Fruit fly (Drosophila melanogaster) whole organism, embryonic: ENCODE data around the gene Muc18B.

Experiments
- Adf1 ChIP-seq: fragments of 200-800 bp; sonication (Bioruptor generic); IDR thresholded peaks from 2 replicates; pipeline ENCODE4 v1.3.6; 2022; ENCODE audit warnings: missing biosample characterization, missing genetic modification characterization
- Asciz ChIP-seq: fragments of 200-800 bp; sonication (Bioruptor generic); optimal IDR thresholded peaks from 2 replicates; lab custom pipeline; 2017; ENCODE audit warnings: missing biosample characterization, mild to moderate bottlenecking, missing genetic modification characterization, missing genetic modification reagents
- Atf6 ChIP-seq: fragments of 200-800 bp; sonication (Bioruptor generic); IDR thresholded peaks from 2 replicates; pipeline ENCODE4 v1.3.6; 2022; ENCODE audit warnings: missing biosample characterization, missing genetic modification characterization
- CG10274 ChIP-seq: fragments of 200-800 bp; sonication (Bioruptor generic); optimal IDR thresholded peaks from 3 replicates; lab custom pipeline; 2017; ENCODE audit warnings: missing biosample characterization, mild to moderate bottlenecking, missing genetic modification characterization
- CG11695 ChIP-seq: fragments of 200-800 bp; sonication (Bioruptor generic); IDR thresholded peaks from 3 replicates; pipeline ENCODE4 v1.3.6; 2022; ENCODE audit warnings: missing biosample characterization, missing genetic modification characterization
- CG13287 ChIP-seq: fragments of 200-800 bp; sonication (Bioruptor generic); IDR thresholded peaks from 2 replicates; pipeline ENCODE4 v1.3.6; 2022; ENCODE audit warnings: missing biosample characterization, missing genetic modification characterization; ENCODE audit not compliant: partially characterized antibody
- CG15269 ChIP-seq: fragments of 200-800 bp; sonication (Bioruptor generic); optimal IDR thresholded peaks from 2 replicates; lab custom pipeline; 2018; ENCODE audit warnings: missing biosample characterization, mild to moderate bottlenecking, missing genetic modification characterization, moderate library complexity
- CG17361 ChIP-seq: fragments of 200-800 bp; sonication (Bioruptor generic); IDR thresholded peaks from 3 replicates; pipeline ENCODE4 v1.3.6; 2022; ENCODE audit warnings: missing biosample characterization, missing genetic modification characterization
- CG1832 ChIP-seq: fragments of 200-800 bp; sonication (Bioruptor generic); optimal IDR thresholded peaks from 2 replicates; lab custom pipeline; 2017; ENCODE audit warnings: missing biosample characterization, mild to moderate bottlenecking, missing genetic modification characterization, inconsistent platforms
- CG18619 ChIP-seq: fragments of 200-800 bp; sonication (Bioruptor generic); optimal IDR thresholded peaks from 3 replicates; lab custom pipeline; 2017; ENCODE audit warnings: missing biosample characterization, mild to moderate bottlenecking, missing genetic modification characterization
- CG2120 ChIP-seq: fragments of 200-800 bp; sonication (Bioruptor generic); optimal IDR thresholded peaks from 3 replicates; lab custom pipeline; 2016; ENCODE audit warnings: missing biosample characterization, missing genetic modification characterization
- CG2889 ChIP-seq: fragments of 200-800 bp; sonication (Bioruptor generic); IDR thresholded peaks from 3 replicates; pipeline ENCODE4 v1.3.6; 2022; ENCODE audit warnings: missing biosample characterization, missing genetic modification characterization
- CG30403 ChIP-seq: fragments of 200-800 bp; sonication (Bioruptor generic); optimal IDR thresholded peaks from 3 replicates; lab custom pipeline; 2016; ENCODE audit warnings: missing biosample characterization, missing genetic modification characterization
- CG31441 ChIP-seq: fragments of 200-800 bp; sonication (Bioruptor generic); IDR thresholded peaks from 2 replicates; pipeline ENCODE4 v1.3.6; 2022; ENCODE audit warnings: missing biosample characterization, missing genetic modification characterization
- CG3726 ChIP-seq: fragments of 200-800 bp; sonication (Bioruptor generic); IDR thresholded peaks from 3 replicates; pipeline ENCODE4, ENCODE4 v1.3.6; 2022; ENCODE audit warnings: missing biosample characterization, missing genetic modification characterization
- CG4360 ChIP-seq: fragments of 200-800 bp; sonication (Bioruptor generic); IDR thresholded peaks from 2 replicates; pipeline ENCODE4 v1.3.6; 2022; ENCODE audit warnings: missing biosample characterization, missing genetic modification characterization
- CG6813 ChIP-seq: fragments of 200-800 bp; sonication (Bioruptor generic); optimal IDR thresholded peaks from 2 replicates; lab custom pipeline; 2017; ENCODE audit warnings: missing biosample characterization, missing genetic modification characterization, mild to moderate bottlenecking, moderate library complexity, missing genetic modification reagents
- CG7745 ChIP-seq: fragments of 200-800 bp; sonication (Bioruptor generic); optimal IDR thresholded peaks from 2 replicates; lab custom pipeline; 2018; ENCODE audit warnings: missing biosample characterization, mild to moderate bottlenecking, missing genetic modification characterization, moderate library complexity
- CG8359 ChIP-seq: fragments of 200-800 bp; sonication (Bioruptor generic); optimal IDR thresholded peaks from 2 replicates; lab custom pipeline; 2017; ENCODE audit warnings: missing biosample characterization, mild to moderate bottlenecking, missing genetic modification characterization, borderline replicate concordance
- CG9817 ChIP-seq: fragments of 200-800 bp; sonication (Bioruptor generic); optimal IDR thresholded peaks from 2 replicates; lab custom pipeline; 2018; ENCODE audit warnings: missing biosample characterization, mild to moderate bottlenecking, missing genetic modification characterization, moderate library complexity
- Doc3 ChIP-seq: fragments of 200-800 bp; sonication (Bioruptor generic); IDR thresholded peaks from 3 replicates; pipeline ENCODE4 v1.3.6; 2022; ENCODE audit warnings: missing biosample characterization, missing genetic modification characterization; ENCODE audit not compliant: partially characterized antibody
- Dp ChIP-seq: fragments of 200-800 bp; sonication (Bioruptor generic); optimal IDR thresholded peaks from 2 replicates; lab custom pipeline; 2018; ENCODE audit warnings: missing biosample characterization, mild to moderate bottlenecking, missing genetic modification characterization, moderate library complexity
- Jarid2 ChIP-seq: fragments of 200-800 bp; sonication (Bioruptor generic); optimal IDR thresholded peaks from 3 replicates; lab custom pipeline; 2017; ENCODE audit warnings: mild to moderate bottlenecking, missing biosample characterization, missing genetic modification reagents, missing genetic modification characterization
- Kr ChIP-seq: fragments of 200-800 bp; sonication (Bioruptor generic); optimal IDR thresholded peaks from 2 replicates; lab custom pipeline; 2017; ENCODE audit warnings: missing biosample characterization, mild to moderate bottlenecking, missing genetic modification characterization
- Lim3 ChIP-seq: fragments of 200-800 bp; sonication (Bioruptor generic); IDR thresholded peaks from 2 replicates; pipeline ENCODE4 v1.3.6; 2022; ENCODE audit warnings: missing biosample characterization, missing genetic modification characterization
- Max ChIP-seq: fragments of 200-800 bp; sonication (Bioruptor generic); optimal IDR thresholded peaks from 2 replicates; lab custom pipeline; 2016; ENCODE audit warnings: missing biosample characterization, mild to moderate bottlenecking, missing genetic modification characterization
- Med ChIP-seq: fragments of 200-800 bp; sonication (Bioruptor generic); peaks from one replicate; lab custom pipeline; 2016; ENCODE audit warnings: missing biosample characterization, missing genetic modification characterization, mild to moderate bottlenecking, inconsistent platforms, moderate library complexity
- NK7.1 ChIP-seq: fragments of 200-800 bp; sonication (Bioruptor generic); optimal IDR thresholded peaks from 3 replicates; lab custom pipeline; 2016; ENCODE audit warnings: missing biosample characterization, missing genetic modification characterization
- Oli ChIP-seq: fragments of 200-800 bp; sonication (Bioruptor generic); optimal IDR thresholded peaks from 2 replicates; lab custom pipeline; 2018; ENCODE audit warnings: missing biosample characterization, mild to moderate bottlenecking, missing genetic modification characterization, moderate library complexity
- Pdp1 ChIP-seq, 2 experiments: fragments of 200-800 bp; sonication (Bioruptor generic); optimal IDR thresholded peaks; 3 replicates each; lab custom pipeline; 2016; ENCODE audit warnings: missing biosample characterization in 2 of 2, missing genetic modification characterization in 2 of 2, mild to moderate bottlenecking in 1 of 2, moderate library complexity in 1 of 2
- Scr ChIP-seq: fragments of 200-800 bp; sonication (Bioruptor generic); IDR thresholded peaks from 2 replicates; pipeline ENCODE4 v1.3.6; 2022; ENCODE audit warnings: missing biosample characterization, missing genetic modification characterization; ENCODE audit not compliant: partially characterized antibody
- aop ChIP-seq: fragments of 200-800 bp; sonication (Bioruptor generic); IDR thresholded peaks from 2 replicates; pipeline ENCODE4 v1.3.6; 2022; ENCODE audit warnings: missing biosample characterization, missing genetic modification characterization
- cad ChIP-seq: fragments of >200 bp; optimal IDR thresholded peaks from 2 replicates; lab custom pipeline; 2017; ENCODE audit warnings: missing biosample characterization, missing genetic modification characterization
- crol ChIP-seq: fragments of 200-800 bp; sonication (Bioruptor generic); IDR thresholded peaks from 2 replicates; pipeline ENCODE4 v1.3.6; 2022; ENCODE audit warnings: missing biosample characterization, missing genetic modification characterization
- dan ChIP-seq: fragments of 200-800 bp; sonication (Bioruptor generic); IDR thresholded peaks from 2 replicates; pipeline ENCODE4 v1.3.6; 2022; ENCODE audit warnings: missing biosample characterization, missing genetic modification characterization
- ewg ChIP-seq: fragments of 200-800 bp; sonication (Bioruptor generic); optimal IDR thresholded peaks from 3 replicates; lab custom pipeline; 2017; ENCODE audit warnings: mild to moderate bottlenecking, missing biosample characterization, missing genetic modification reagents, missing genetic modification characterization
- exex ChIP-seq: fragments of 200-800 bp; sonication (Bioruptor generic); optimal IDR thresholded peaks from 4 replicates; lab custom pipeline; 2018; ENCODE audit warnings: missing biosample characterization, mild to moderate bottlenecking, missing genetic modification characterization, moderate library complexity
- fu2 ChIP-seq: fragments of 200-800 bp; sonication (Bioruptor generic); optimal IDR thresholded peaks from 2 replicates; lab custom pipeline; 2016; ENCODE audit warnings: missing biosample characterization, missing genetic modification characterization
- jumu ChIP-seq: fragments of 200-800 bp; sonication (Bioruptor generic); optimal IDR thresholded peaks from 3 replicates; lab custom pipeline; 2016; ENCODE audit warnings: missing biosample characterization, missing genetic modification characterization
- nerfin-1 ChIP-seq: fragments of 200-800 bp; sonication (Bioruptor generic); optimal IDR thresholded peaks from 3 replicates; lab custom pipeline; 2019; ENCODE audit warnings: missing biosample characterization, mild to moderate bottlenecking, missing genetic modification characterization, moderate library complexity
- pita ChIP-seq: fragments of 200-800 bp; sonication (Bioruptor generic); optimal IDR thresholded peaks from 2 replicates; lab custom pipeline; 2017; ENCODE audit warnings: missing biosample characterization, mild to moderate bottlenecking, missing genetic modification characterization
- psq ChIP-seq: fragments of 200-800 bp; sonication (Bioruptor generic); optimal IDR thresholded peaks from 2 replicates; lab custom pipeline; 2017; ENCODE audit warnings: missing biosample characterization, missing genetic modification characterization
- row ChIP-seq: fragments of 200-800 bp; sonication (Bioruptor generic); IDR thresholded peaks from 3 replicates; pipeline ENCODE4 v1.3.6; 2022; ENCODE audit warnings: missing biosample characterization, missing genetic modification characterization
- slou ChIP-seq: fragments of 200-800 bp; sonication (Bioruptor generic); optimal IDR thresholded peaks from 3 replicates; lab custom pipeline; 2016; ENCODE audit warnings: missing biosample characterization, missing genetic modification characterization
- sob ChIP-seq: fragments of 200-800 bp; sonication (Bioruptor generic); IDR thresholded peaks from 2 replicates; pipeline ENCODE4 v1.3.6; 2022; ENCODE audit warnings: missing biosample characterization, missing genetic modification characterization
- tgo ChIP-seq: fragments of 200-800 bp; sonication (Bioruptor generic); IDR thresholded peaks from 3 replicates; pipeline ENCODE4 v1.3.6; 2022; ENCODE audit warnings: missing biosample characterization, missing genetic modification characterization
- twi ChIP-seq: fragments of 200-800 bp; optimal IDR thresholded peaks from 2 replicates; lab custom pipeline; 2019; ENCODE audit warnings: missing biosample characterization, mild to moderate bottlenecking, missing genetic modification characterization, moderate library complexity
- unpg ChIP-seq: fragments of 200-800 bp; sonication (Bioruptor generic); optimal IDR thresholded peaks from 3 replicates; lab custom pipeline; 2018; ENCODE audit warnings: missing biosample characterization, mild to moderate bottlenecking, missing genetic modification characterization, moderate library complexity
- zfh1 ChIP-seq: fragments of 200-800 bp; sonication (Bioruptor generic); IDR thresholded peaks from 3 replicates; pipeline ENCODE4 v1.3.6; 2022; ENCODE audit warnings: missing biosample characterization, missing genetic modification characterization

Gene Muc18B

DNA sequence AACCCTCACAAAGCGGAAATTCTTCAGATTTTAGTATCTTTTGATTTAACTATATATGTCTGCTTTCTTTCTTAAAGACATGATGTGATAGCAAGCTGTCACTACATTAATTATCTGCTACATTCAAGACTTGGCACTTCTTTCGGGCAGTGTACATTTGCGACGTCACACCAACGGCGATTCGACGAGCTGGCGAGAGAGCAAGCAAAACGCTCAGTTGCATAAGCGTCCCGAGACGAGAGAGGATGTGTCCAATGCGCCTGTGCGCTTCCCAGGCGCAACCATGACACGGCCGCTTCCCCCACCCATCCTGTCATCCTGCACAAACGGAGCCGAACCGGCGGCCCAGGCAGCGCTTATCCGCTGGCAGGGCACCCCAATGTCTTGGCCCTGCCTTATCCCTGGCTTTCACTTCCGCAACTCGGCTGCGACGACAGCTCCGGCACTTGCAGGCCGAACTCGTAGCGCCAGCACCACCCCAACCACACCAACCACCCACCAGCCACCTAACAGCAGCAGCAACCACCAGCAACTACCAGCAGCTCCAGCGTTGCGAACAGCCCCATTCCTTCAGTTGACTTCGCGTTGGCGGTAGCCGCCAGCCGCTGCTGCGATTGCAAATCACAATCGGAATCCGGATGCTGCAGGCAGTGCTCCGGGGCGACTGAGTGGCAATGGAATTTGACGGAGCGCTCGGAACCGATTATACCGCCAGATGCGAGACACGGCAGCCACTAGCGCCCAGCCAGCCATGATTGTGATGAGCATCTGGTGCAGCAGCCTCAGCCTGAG is 33.3 kb downstream of the Muc18B start, which contains the start of gene Hs3st-B (continued):
- TF ChIP-seq Atf6 (0 out of 2 replicates have a peak, but pooled peaks have one; percentile 9), fu2 (GFP tag; lab: Kevin White, UChicago) (no peak), tgo (GFP tag; lab: Robert Waterston, UW) (no peak), CG31441 (GFP tag; lab: Robert Waterston, UW) (no peak), Asciz (GFP tag; lab: Kevin White, UChicago) (no peak), exex (tag; lab: Kevin White, UChicago) (no peak), Adf1 (no peak), jumu (GFP tag; lab: Kevin White, UChicago) (no peak), CG11695 (GFP tag; lab: Robert Waterston, UW) (0 out of 3 replicates have a peak, but pooled peaks have one; percentile 40), CG13287 (GFP tag; lab: Robert Waterston, UW) (no peak), dan (no peak), nerfin-1 (tag; lab: Kevin White, UChicago) (peak; percentile 81), CG2889 (GFP tag; lab: Robert Waterston, UW) (no peak), Dp (GFP tag; lab: Kevin White, UChicago) (no peak), row (GFP tag; lab: Robert Waterston, UW) (0 out of 3 replicates have a peak, but pooled peaks have one; percentile 24), twi (tag; lab: Kevin White, UChicago) (no peak), CG10274 (no peak), slou (GFP tag; lab: Kevin White, UChicago) (no peak), aop (GFP tag; lab: Robert Waterston, UW) (no peak), Med (peak; percentile 78), CG9817 (tag; lab: Kevin White, UChicago) (no peak), CG7745 (no peak), pita (GFP tag; lab: Kevin White, UChicago) (no peak), Oli (tag; lab: Kevin White, UChicago) (no peak), cad (GFP tag; lab: Kevin White, UChicago) (no peak), ewg (GFP tag; lab: Kevin White, UChicago) (peak; percentile 59), Doc3 (no peak), Pdp1 (GFP tag; optimal IDR thresholded peaks at IDR 0.05; lab: Kevin White, UChicago) (peak in 1 of 2 experiments; percentile 89), psq (GFP tag; lab: Kevin White, UChicago) (no peak), CG18619 (GFP tag; lab: Kevin White, UChicago) (peak; percentile 26), CG6813 (GFP tag; lab: Kevin White, UChicago) (no peak), Max (GFP tag; lab: Kevin White, UChicago) (no peak), NK7.1 (GFP tag; lab: Kevin White, UChicago) (no peak), CG8359 (GFP tag; lab: Kevin White, UChicago) (no peak), crol (GFP tag; lab: Robert Waterston, UW) (0 out of 2 replicates have a peak, but pooled peaks have one; percentile 16), sob (no peak), Scr (GFP tag; lab: Robert Waterston, UW) (no peak), CG1832 (GFP tag; lab: Kevin White, UChicago) (no peak), Lim3 (no peak), Jarid2 (GFP tag; lab: Kevin White, UChicago) (no peak), unpg (GFP tag; lab: Kevin White, UChicago) (no peak), Kr (GFP tag; lab: Kevin White, UChicago) (no peak), CG4360 (GFP tag; lab: Robert Waterston, UW) (no peak), CG3726 (GFP tag; lab: Robert Waterston, UW) (no peak), zfh1 (peak; percentile 47; the same call in 2 of the 3 replicates), CG17361 (GFP tag; lab: Robert Waterston, UW) (no peak), CG2120 (GFP tag; lab: Kevin White, UChicago) (peak; percentile 32), CG30403 (GFP tag; lab: Kevin White, UChicago) (peak; percentile 29), CG15269 (tag; lab: Kevin White, UChicago) (no peak)
